Fruit fly (Drosophila melanogaster): ENCODE data around the gene CG12123.

DNA sequence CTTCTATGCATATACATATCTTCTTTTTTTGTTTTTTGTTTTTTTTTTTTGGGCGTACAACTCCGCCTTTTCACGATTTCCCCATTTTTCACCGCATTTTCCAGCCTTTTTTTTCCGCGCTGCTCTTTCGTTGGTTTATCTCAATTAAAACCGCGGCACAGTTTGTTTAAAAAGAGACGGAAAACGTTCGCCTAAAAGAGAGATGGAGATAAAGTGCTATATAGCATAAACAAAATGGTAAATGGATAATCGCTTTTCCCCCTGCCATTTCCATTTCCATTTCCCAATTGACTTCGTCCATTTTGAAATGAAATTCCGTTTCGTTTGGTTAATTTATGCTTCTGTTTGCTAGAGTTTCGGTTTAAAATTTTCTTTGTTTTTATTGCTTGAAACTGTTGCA is 5.0 kb upstream of the CG12123 start:
- no peak for TF ChIP-seq CTCF (optimal IDR thresholded peaks at IDR 0.05)
- no peak for TF ChIP-seq CG8478 (optimal IDR thresholded peaks at IDR 0.05)

Data from S2 (cell line).